Worm (Caenorhabditis elegans) whole organism, L4/young adult: ENCODE data around the gene pbo-1.

ENCODE experiments used
- dao-5 ChIP-seq: sonication (generic microtip); optimal IDR thresholded peaks from 2 replicates; lab custom pipeline; 2016; ENCODE audit warnings: missing genotype, missing genetic modification characterization, moderate library complexity, missing compliant biosample characterization
- him-1 ChIP-seq: sonication (generic microtip); optimal IDR thresholded peaks from 2 replicates; lab custom pipeline; 2016; ENCODE audit warnings: missing genotype, missing genetic modification reagents, missing genetic modification characterization, missing compliant biosample characterization

- TF ChIP-seq dao-5 (tag; lab: Kevin White, UChicago) (no peak), him-1 (no peak)
Observed at ce11 chrIII:2681559-2681958, 4.7 kb downstream of the pbo-1 start.
